Worm (Caenorhabditis elegans): Measurements from ENCODE around the gene col-166.

col-166 gene

ce11 chrX:6252752-6253151 lies 27.1 kb upstream of the col-166 start:
- TF ChIP-seq unc-62 (GFP tag; optimal IDR thresholded peaks at IDR 0.05), result no peak

- TF ChIP-seq unc-62 (GFP tag; optimal IDR thresholded peaks at IDR 0.05), result no peak
Observed at ce11 chrX:6253160-6253559, 26.7 kb upstream of the col-166 start.

DNA sequence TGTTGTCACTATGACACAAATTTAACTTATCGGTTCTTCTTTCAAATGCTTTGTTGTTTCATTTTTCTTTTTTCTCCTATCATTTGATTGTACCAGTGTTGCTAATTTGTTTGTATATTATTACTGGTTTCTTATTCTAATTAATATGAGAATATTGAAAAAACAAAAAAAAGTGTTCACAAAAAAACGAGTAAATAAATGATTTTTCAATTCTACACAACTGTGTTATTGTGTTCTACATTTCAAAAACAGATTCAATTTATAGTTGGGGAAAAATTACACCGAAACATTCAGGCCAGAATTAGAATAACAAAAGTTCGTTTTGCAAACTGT lies 26.3 kb upstream of the col-166 start:
- TF ChIP-seq unc-62 (GFP tag; optimal IDR thresholded peaks at IDR 0.05), result no peak

- no peak for TF ChIP-seq unc-62 (GFP tag; optimal IDR thresholded peaks at IDR 0.05)
Observed at ce11 chrX:6253899-6254670, 25.7 kb upstream of the col-166 start.

- no peak for TF ChIP-seq unc-62 (GFP tag; optimal IDR thresholded peaks at IDR 0.05)
Observed at ce11 chrX:6254671-6255031, 25.2 kb upstream of the col-166 start.

DNA sequence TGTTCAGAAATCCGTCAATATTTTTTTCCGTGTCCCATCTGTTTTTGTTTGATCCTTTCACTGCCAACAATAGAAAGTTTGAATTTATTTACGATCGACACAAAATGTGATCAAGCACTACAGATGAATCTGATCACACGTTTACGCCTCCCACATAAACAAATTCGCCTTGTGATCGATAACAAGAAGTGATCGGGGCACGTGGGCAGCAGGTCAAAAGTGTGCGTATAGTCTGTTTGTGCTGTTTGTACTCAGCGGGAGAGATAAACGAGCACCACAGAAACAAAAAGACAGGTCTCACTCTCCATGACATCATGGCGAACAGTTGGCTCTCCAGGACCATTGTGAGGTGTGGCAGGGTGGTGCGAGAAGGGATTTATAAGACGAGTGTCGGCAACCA lies 24.3 kb upstream of the col-166 start:
- no peak for TF ChIP-seq unc-62 (GFP tag; optimal IDR thresholded peaks at IDR 0.05)

- no peak for TF ChIP-seq unc-62 (GFP tag; optimal IDR thresholded peaks at IDR 0.05)
Observed at ce11 chrX:6256430-6256829, 23.4 kb upstream of the col-166 start.

ce11 chrX:6256969-6257368 lies 22.8 kb upstream of the col-166 start:
- TF ChIP-seq unc-62 (GFP tag; optimal IDR thresholded peaks at IDR 0.05), result no peak

ce11 chrX:6258409-6258808 lies 21.4 kb upstream of the col-166 start:
- no peak for TF ChIP-seq unc-62 (GFP tag; optimal IDR thresholded peaks at IDR 0.05)

DNA sequence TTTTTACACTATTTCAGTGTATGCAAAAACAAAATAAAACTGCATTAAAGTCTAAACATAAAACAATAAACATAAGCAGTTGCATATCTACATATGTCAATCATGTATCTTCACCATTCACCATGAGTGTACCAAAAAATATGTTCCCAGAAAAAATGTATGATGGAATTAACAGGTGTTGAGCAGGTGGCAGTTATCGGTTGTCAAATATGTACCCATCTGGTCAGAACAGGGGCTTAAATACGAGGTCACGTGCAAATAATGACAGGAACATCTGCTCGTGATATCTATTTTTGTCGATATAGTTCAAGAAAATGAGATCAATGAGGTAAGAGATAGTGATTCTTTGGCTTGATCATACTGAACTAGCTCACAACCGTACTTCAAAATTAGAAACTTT lies 20.7 kb upstream of the col-166 start:
- no peak for TF ChIP-seq unc-62 (GFP tag; optimal IDR thresholded peaks at IDR 0.05)

DNA sequence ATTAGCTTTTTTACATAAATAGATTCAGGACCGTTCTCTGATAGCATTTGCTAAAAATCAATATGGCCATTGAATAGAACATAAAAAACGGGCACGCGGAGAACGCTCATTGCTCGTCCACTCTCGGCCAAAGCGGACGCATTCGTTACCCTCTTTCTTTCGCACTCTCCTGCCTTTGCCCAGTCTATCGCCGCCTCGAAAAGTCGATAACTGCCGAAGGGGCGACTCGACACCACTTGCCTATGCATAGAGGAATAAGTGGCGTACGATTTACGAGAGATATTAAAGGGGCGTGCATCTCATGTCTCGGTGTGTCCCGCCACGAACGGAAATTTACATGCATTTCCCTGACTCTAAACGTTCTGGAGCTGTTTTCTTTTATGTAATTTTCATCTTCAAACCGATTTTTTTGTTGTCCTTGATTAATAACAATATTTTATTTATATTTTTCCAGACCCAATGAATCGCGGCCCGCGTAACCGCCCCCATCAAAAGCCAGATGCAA lies 16.6 kb upstream of the col-166 start, which contains the start of gene W05H9.4:
W05H9.4 (plus strand) TSS at position 455 of the 505 bp plus-strand sequence.
- TF ChIP-seq unc-62 (GFP tag; optimal IDR thresholded peaks at IDR 0.05), result no peak

DNA sequence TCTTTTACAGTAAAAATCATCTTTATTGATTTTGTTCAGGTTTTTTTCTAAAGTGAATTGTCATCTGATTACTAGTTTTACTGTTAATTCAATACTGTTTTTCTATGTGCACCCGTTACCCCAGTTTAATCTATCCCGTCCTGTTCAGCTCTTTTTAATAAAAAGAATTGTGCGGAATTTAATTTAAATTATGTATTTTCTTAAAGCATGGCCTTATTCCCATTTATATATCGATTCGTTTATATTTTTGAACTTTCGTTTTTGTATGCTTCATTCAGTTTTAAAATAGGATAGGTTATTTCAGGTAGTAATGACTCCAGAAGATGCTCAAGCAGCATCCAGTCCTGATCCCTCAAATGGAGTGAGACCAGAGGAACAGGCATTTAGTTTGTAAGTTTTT lies 13.1 kb upstream of the col-166 start, which contains the start of gene W05H9.2:
W05H9.2 (plus strand) TSS at position 301 of the 400 bp plus-strand sequence.
- TF ChIP-seq unc-62 (GFP tag; optimal IDR thresholded peaks at IDR 0.05), result no peak

ce11 chrX:6271718-6272117 lies 8.1 kb upstream of the col-166 start, which contains the start of gene lro-1:
lro-1 (plus strand) TSS chrX:6272089.
- TF ChIP-seq unc-62 (GFP tag; optimal IDR thresholded peaks at IDR 0.05), result no peak

ce11 chrX:6273772-6274171 lies 6.0 kb upstream of the col-166 start:
- no peak for TF ChIP-seq unc-62 (GFP tag; optimal IDR thresholded peaks at IDR 0.05)

DNA sequence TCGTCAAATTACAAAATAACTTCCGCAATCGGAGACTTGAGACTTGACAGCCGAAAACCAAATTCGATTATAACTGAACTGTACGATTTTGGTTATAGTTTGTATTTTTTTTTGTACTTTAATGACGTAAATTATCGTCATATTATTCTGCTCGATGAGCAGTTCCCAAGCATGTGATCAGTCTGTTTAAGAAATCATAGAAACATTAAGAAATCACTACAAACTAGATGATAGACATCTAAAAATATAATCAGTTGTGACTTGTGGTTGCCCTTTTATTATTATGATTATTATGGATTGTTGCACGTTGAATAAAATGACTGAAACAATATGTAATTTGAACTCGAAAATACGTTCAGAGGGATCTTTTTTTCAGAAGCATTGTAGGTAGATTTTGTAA lies 5.5 kb upstream of the col-166 start:
- no peak for TF ChIP-seq unc-62 (GFP tag; optimal IDR thresholded peaks at IDR 0.05)

- no peak for TF ChIP-seq unc-62 (GFP tag; optimal IDR thresholded peaks at IDR 0.05)
Observed at ce11 chrX:6275343-6275742, 4.5 kb upstream of the col-166 start.

DNA sequence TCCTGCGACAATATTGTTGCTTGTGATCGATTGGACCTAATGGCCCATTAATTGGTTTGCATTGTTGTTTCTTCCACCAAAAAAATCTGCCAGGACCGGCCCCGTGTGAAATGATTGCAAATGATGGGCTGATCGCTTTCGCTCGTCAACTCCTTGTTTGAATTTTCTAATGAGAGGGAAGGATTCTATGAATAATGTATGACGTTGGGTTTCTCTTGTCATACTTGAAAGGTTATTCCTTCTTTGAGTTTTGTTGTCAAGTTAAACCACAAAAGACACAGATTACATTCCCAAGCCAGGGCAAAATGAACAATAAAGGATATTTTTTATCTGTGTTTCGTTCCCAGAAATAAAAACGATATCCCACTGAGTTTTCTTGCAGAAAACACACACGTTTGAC lies 3.1 kb upstream of the col-166 start:
- TF ChIP-seq unc-62 (GFP tag; optimal IDR thresholded peaks at IDR 0.05), result no peak

- TF ChIP-seq unc-62 (GFP tag; optimal IDR thresholded peaks at IDR 0.05), result no peak
Observed at ce11 chrX:6277252-6277651, 2.6 kb upstream of the col-166 start.

All from whole organism, dauer.